Fruit fly (Drosophila melanogaster): ENCODE measurements around the gene Yod1.

Yod1 gene

DNA sequence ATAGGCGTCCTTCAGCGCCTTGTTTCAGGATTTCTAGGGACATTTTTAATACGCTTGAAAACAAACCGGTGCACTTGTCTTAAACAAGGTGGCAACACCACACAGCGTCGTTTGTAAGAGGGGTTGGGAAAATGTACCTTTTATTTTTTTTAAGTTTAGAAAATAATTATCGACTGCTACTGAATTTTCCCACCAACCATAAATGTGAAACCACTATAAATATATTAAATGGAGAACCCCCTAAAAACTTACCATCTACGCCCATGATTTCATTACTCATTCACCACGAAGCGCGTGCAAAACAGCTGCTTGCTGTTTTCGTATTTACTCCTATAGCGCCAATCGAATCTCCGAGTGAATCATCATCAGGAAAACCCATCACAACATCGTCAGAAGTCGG lies 5.6 kb downstream of the Yod1 start, which contains the start of the genes Tcs5 and CHMP2B (continued):
- TF ChIP-seq prd (optimal IDR thresholded peaks at IDR 0.05) (no peak), prd (GFP tag; IDR thresholded peaks at IDR 0.05) (peak; percentile 100), D19B (GFP tag; optimal IDR thresholded peaks at IDR 0.05) (peak; percentile 98), CG16813 (GFP tag; IDR thresholded peaks at IDR 0.05; ENCODE audit: partially characterized antibody) (peak; percentile 38; the same call in 1 of the 3 replicates), HLH54F (GFP tag; optimal IDR thresholded peaks at IDR 0.05) (peak; percentile 100), cg (GFP tag; optimal IDR thresholded peaks at IDR 0.05) (no peak), E2f1 (GFP tag; IDR thresholded peaks at IDR 0.05) (peak; percentile 100), CG4730 (GFP tag; IDR thresholded peaks at IDR 0.05) (peak; percentile 100), zfh1 (GFP tag; IDR thresholded peaks at IDR 0.05) (peak; percentile 100), CG10274 (GFP tag; optimal IDR thresholded peaks at IDR 0.05) (peak; percentile 96), CG7372 (GFP tag; IDR thresholded peaks at IDR 0.05) (peak; percentile 100), CG6813 (GFP tag; optimal IDR thresholded peaks at IDR 0.05) (peak; percentile 99), CG4854 (GFP tag; optimal IDR thresholded peaks at IDR 0.05) (peak; percentile 100), CG12299 (tag; optimal IDR thresholded peaks at IDR 0.05) (peak; percentile 99), CG5953 (GFP tag; IDR thresholded peaks at IDR 0.05) (peak; percentile 100), gro (GFP tag; optimal IDR thresholded peaks at IDR 0.05) (peak; percentile 98), CG10979 (tag; optimal IDR thresholded peaks at IDR 0.05) (peak; percentile 100), yki (optimal IDR thresholded peaks at IDR 0.05) (no peak), bowl (GFP tag; IDR thresholded peaks at IDR 0.05) (peak; percentile 99), cas (GFP tag; IDR thresholded peaks at IDR 0.05) (peak; percentile 100), CG7839 (tag; optimal IDR thresholded peaks at IDR 0.05) (peak; percentile 100), CG12104 (GFP tag; optimal IDR thresholded peaks at IDR 0.05) (peak; percentile 99), sug (tag; optimal IDR thresholded peaks at IDR 0.05) (peak; percentile 99), cato (GFP tag; optimal IDR thresholded peaks at IDR 0.05; ENCODE audit: borderline replicate concordance) (peak; percentile 100), ewg (GFP tag; optimal IDR thresholded peaks at IDR 0.05) (peak; percentile 99), lola (GFP tag; optimal IDR thresholded peaks at IDR 0.05) (peak in 1 of 3 experiments; percentile 100), hkb (optimal IDR thresholded peaks at IDR 0.05) (peak; percentile 77), hkb (GFP tag; IDR thresholded peaks at IDR 0.05) (peak; percentile 100), CG6175 (GFP tag; IDR thresholded peaks at IDR 0.05) (peak; percentile 100), Doc3 (GFP tag; IDR thresholded peaks at IDR 0.05; ENCODE audit: partially characterized antibody) (no peak), Bteb2 (GFP tag; optimal IDR thresholded peaks at IDR 0.05) (peak; percentile 100), ranshi (GFP tag; IDR thresholded peaks at IDR 0.05) (peak; percentile 100), CG18619 (GFP tag; optimal IDR thresholded peaks at IDR 0.05) (peak; percentile 100), CG9932 (GFP tag; IDR thresholded peaks at IDR 0.05) (peak; percentile 100), Spps (tag; optimal IDR thresholded peaks at IDR 0.05) (peak; percentile 99), CrebB (tag; optimal IDR thresholded peaks at IDR 0.05) (peak; percentile 99), E2f2 (GFP tag; IDR thresholded peaks at IDR 0.05) (peak; percentile 94), CG17802 (tag; optimal IDR thresholded peaks at IDR 0.05) (peak; percentile 96), H2.0 (GFP tag; IDR thresholded peaks at IDR 0.05) (peak; percentile 100), run (tag; optimal IDR thresholded peaks at IDR 0.05) (peak; percentile 98), Hmx (GFP tag; optimal IDR thresholded peaks at IDR 0.05) (no peak), cad (GFP tag; optimal IDR thresholded peaks at IDR 0.05) (no peak), CG13775 (GFP tag; optimal IDR thresholded peaks at IDR 0.05) (peak; percentile 100), ci (GFP tag; IDR thresholded peaks at IDR 0.05) (peak; percentile 100), CG12219 (GFP tag; optimal IDR thresholded peaks at IDR 0.05) (peak; percentile 99), eyg (GFP tag; optimal IDR thresholded peaks at IDR 0.05) (peak; percentile 99), B-H1 (GFP tag; IDR thresholded peaks at IDR 0.05) (peak; percentile 100), CG12071 (GFP tag; optimal IDR thresholded peaks at IDR 0.05) (peak; percentile 99), Dip3 (GFP tag; optimal IDR thresholded peaks at IDR 0.05) (peak; percentile 100), Dip2 (GFP tag; IDR thresholded peaks at IDR 0.05) (peak; percentile 85), CG8281 (tag; optimal IDR thresholded peaks at IDR 0.05) (peak; percentile 96), Stat92E (GFP tag; optimal IDR thresholded peaks at IDR 0.05) (peak in 1 of 3 experiments; percentile 24)

Measured in whole organism, embryonic.